Fruit fly (Drosophila melanogaster) whole organism, larva: Measurements from ENCODE around the gene Mst85C.

Experiments used
- noc ChIP-seq: fragments of 200-800 bp; sonication (Bioruptor generic); optimal IDR thresholded peaks from 3 replicates; lab custom pipeline; 2019; ENCODE audit warnings: missing biosample characterization, mild to moderate bottlenecking, missing genetic modification characterization, moderate library complexity

The Mst85C gene

dm6 chr3R:9049091-9049981 is 891 bp downstream of the Mst85C start:
- TF ChIP-seq noc (tag; lab: Kevin White, UChicago), result no peak

- TF ChIP-seq noc (tag; lab: Kevin White, UChicago), result no peak
Measured at dm6 chr3R:9050519-9051119, 2.2 kb downstream of the Mst85C start, which contains the start of gene Nmdmc. TSS of gene Nmdmc (minus strand) at chr3R:9050555.

dm6 chr3R:9051937-9052680 is 3.7 kb downstream of the Mst85C start, which contains the start of gene Kdm2:
TSS of gene Kdm2 (plus strand) at chr3R:9052495.
- no peak for TF ChIP-seq noc (tag; lab: Kevin White, UChicago)

dm6 chr3R:9053021-9053420 is 4.6 kb downstream of the Mst85C start:
- peak; percentile 47 for TF ChIP-seq noc (tag; lab: Kevin White, UChicago)

- peak; percentile 83 for TF ChIP-seq noc (tag; lab: Kevin White, UChicago)
Measured at dm6 chr3R:9053850-9054441, 5.5 kb downstream of the Mst85C start.

- no peak for TF ChIP-seq noc (tag; lab: Kevin White, UChicago)
Measured at dm6 chr3R:9054442-9055118, 6.1 kb downstream of the Mst85C start.

dm6 chr3R:9055119-9056105 is 7.0 kb downstream of the Mst85C start:
- peak; percentile 95 for TF ChIP-seq noc (tag; lab: Kevin White, UChicago)

dm6 chr3R:9056409-9057031 is 8.1 kb downstream of the Mst85C start:
- TF ChIP-seq noc (tag; lab: Kevin White, UChicago), result no peak

dm6 chr3R:9057032-9057397 is 8.6 kb downstream of the Mst85C start:
- no peak for TF ChIP-seq noc (tag; lab: Kevin White, UChicago)

dm6 chr3R:9057398-9058058 is 9.1 kb downstream of the Mst85C start:
- TF ChIP-seq noc (tag; lab: Kevin White, UChicago), result peak; percentile 100

- no peak for TF ChIP-seq noc (tag; lab: Kevin White, UChicago)
Measured at dm6 chr3R:9062756-9063155, 14.3 kb downstream of the Mst85C start.

- no peak for TF ChIP-seq noc (tag; lab: Kevin White, UChicago)
Measured at dm6 chr3R:9064874-9065273, 16.4 kb downstream of the Mst85C start, which contains the start of the genes beag and Ada. TSS of gene beag (minus strand) at chr3R:9065078. TSS of gene Ada (plus strand) at chr3R:9065183.

dm6 chr3R:9068418-9068817 is 20.0 kb downstream of the Mst85C start:
- no peak for TF ChIP-seq noc (tag; lab: Kevin White, UChicago)
